Fruit fly (Drosophila melanogaster): ENCODE data around the gene CG13933.

CG13933 gene

DNA sequence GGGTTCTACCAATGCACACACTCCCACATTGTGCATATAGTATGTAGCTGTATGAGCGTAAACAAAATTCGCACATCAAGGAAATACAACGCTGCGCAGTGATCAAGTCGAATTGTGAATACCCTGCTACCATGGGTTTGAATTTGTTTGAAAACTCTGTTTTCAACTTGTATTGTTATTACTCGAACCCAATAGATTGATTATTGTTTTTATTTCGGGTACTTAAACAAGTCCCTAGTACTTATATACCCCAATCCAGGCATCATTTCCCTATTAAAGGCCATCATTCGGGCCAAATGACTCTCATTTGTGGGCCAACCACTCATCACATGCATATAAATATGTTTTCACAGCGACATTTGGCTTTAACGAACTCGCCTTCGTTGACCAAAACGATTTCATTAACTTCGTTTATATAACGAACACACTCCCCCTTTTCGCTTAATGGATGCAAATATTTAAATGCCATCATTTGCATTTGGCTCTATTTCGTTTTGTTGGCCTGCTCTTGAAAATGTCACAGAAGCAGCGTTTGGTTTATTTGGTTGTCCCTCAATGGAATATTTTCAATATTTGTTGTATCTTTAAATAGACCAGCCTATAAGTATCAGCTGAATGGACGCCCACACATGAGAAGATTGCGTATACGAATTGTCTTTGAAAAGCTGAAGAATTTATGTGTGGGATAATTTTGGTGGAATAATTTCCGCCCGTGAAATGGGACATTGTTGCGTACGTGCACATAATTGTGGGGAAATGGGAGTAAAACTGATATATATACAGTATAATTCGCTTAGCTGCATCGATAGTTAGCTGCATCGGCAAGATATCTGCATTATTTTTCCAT is 34.6 kb downstream of the CG13933 start (continued):
- TF ChIP-seq Hey (tag; optimal IDR thresholded peaks at IDR 0.05) = no peak
- no peak for TF ChIP-seq Fer1 (GFP tag; optimal IDR thresholded peaks at IDR 0.05)
- peak; percentile 40; the same call in 1 of the 2 replicates for TF ChIP-seq wor (GFP tag; IDR thresholded peaks at IDR 0.05)
- no peak for TF ChIP-seq Ada2b (GFP tag; IDR thresholded peaks at IDR 0.05)
- peak; percentile 6 for TF ChIP-seq eyg (GFP tag; optimal IDR thresholded peaks at IDR 0.05)
- TF ChIP-seq Ptx1 (GFP tag; IDR thresholded peaks at IDR 0.05) = peak; percentile 89
- TF ChIP-seq CG10321 (GFP tag; IDR thresholded peaks at IDR 0.05) = peak; percentile 34; the same call in 1 of the 2 replicates
- TF ChIP-seq ara (GFP tag; IDR thresholded peaks at IDR 0.05) = no peak
- TF ChIP-seq ranshi (GFP tag; IDR thresholded peaks at IDR 0.05) = 0 out of 2 replicates have a peak, but pooled peaks have one; percentile 11
- peak; percentile 51 for TF ChIP-seq shn (GFP tag; optimal IDR thresholded peaks at IDR 0.05)
- no peak for TF ChIP-seq CG10543 (GFP tag; optimal IDR thresholded peaks at IDR 0.05)
- peak; percentile 18 for TF ChIP-seq CG17829 (tag; optimal IDR thresholded peaks at IDR 0.05)
- TF ChIP-seq C15 (GFP tag; IDR thresholded peaks at IDR 0.05) = peak; percentile 42; the same call in 1 of the 3 replicates
- no peak for TF ChIP-seq Elba2 (GFP tag; optimal IDR thresholded peaks at IDR 0.05)
- no peak for TF ChIP-seq CG10147 (GFP tag; optimal IDR thresholded peaks at IDR 0.05)
- no peak for TF ChIP-seq D (optimal IDR thresholded peaks at IDR 0.05)
- no peak for TF ChIP-seq D (GFP tag; optimal IDR thresholded peaks at IDR 0.05)
- no peak for TF ChIP-seq gsb-n (tag; optimal IDR thresholded peaks at IDR 0.05)
- TF ChIP-seq toy (GFP tag; IDR thresholded peaks at IDR 0.05) = peak; percentile 43; the same call in 1 of the 2 replicates
- no peak for TF ChIP-seq CG6854 (GFP tag; optimal IDR thresholded peaks at IDR 0.05)
- peak; percentile 86 for TF ChIP-seq sens (GFP tag)
- TF ChIP-seq h (optimal IDR thresholded peaks at IDR 0.05) = no peak
- peak; percentile 73; the same call in 1 of the 2 replicates for TF ChIP-seq CG17328 (GFP tag; IDR thresholded peaks at IDR 0.05)
- TF ChIP-seq CG16863 (GFP tag; optimal IDR thresholded peaks at IDR 0.05) = peak; percentile 56
- peak; percentile 63 for TF ChIP-seq CG18619 (GFP tag; optimal IDR thresholded peaks at IDR 0.05)
- peak; percentile 41 for TF ChIP-seq CG9876 (GFP tag; optimal IDR thresholded peaks at IDR 0.05)
- TF ChIP-seq grn (GFP tag; optimal IDR thresholded peaks at IDR 0.05) = no peak
- no peak for TF ChIP-seq phol (tag; optimal IDR thresholded peaks at IDR 0.05)
- TF ChIP-seq CG10274 (GFP tag; optimal IDR thresholded peaks at IDR 0.05) = no peak
- TF ChIP-seq lmd (GFP tag; IDR thresholded peaks at IDR 0.05) = peak; percentile 84
- no peak for TF ChIP-seq CG14965 (GFP tag; optimal IDR thresholded peaks at IDR 0.05; ENCODE audit: borderline replicate concordance)
- TF ChIP-seq en (GFP tag; optimal IDR thresholded peaks at IDR 0.05) = peak; percentile 1
- TF ChIP-seq CG16779 (GFP tag; IDR thresholded peaks at IDR 0.05) = no peak
- no peak for TF ChIP-seq cad (GFP tag; optimal IDR thresholded peaks at IDR 0.05)
- TF ChIP-seq jigr1 (GFP tag; IDR thresholded peaks at IDR 0.05) = peak; percentile 47; the same call in 2 of the 3 replicates
- TF ChIP-seq CG15601 (tag; optimal IDR thresholded peaks at IDR 0.05) = no peak
- no peak for TF ChIP-seq hb (GFP tag; IDR thresholded peaks at IDR 0.05; ENCODE audit: partially characterized antibody)
- peak; percentile 62 for TF ChIP-seq CG10209 (GFP tag; optimal IDR thresholded peaks at IDR 0.05)
- TF ChIP-seq NC2β (GFP tag; optimal IDR thresholded peaks at IDR 0.05) = no peak
- no peak for TF ChIP-seq CG10959 (GFP tag; IDR thresholded peaks at IDR 0.05)
- peak; percentile 23 for TF ChIP-seq dm (GFP tag; optimal IDR thresholded peaks at IDR 0.05)
- no peak for TF ChIP-seq zen (tag; optimal IDR thresholded peaks at IDR 0.05)
- TF ChIP-seq Fer2 (tag; optimal IDR thresholded peaks at IDR 0.05) = no peak
- no peak for TF ChIP-seq sna (GFP tag; IDR thresholded peaks at IDR 0.05; ENCODE audit: partially characterized antibody)
- TF ChIP-seq E2f1 (GFP tag; IDR thresholded peaks at IDR 0.05) = peak; percentile 72
- TF ChIP-seq CG16813 (GFP tag; IDR thresholded peaks at IDR 0.05; ENCODE audit: partially characterized antibody) = no peak
- no peak for TF ChIP-seq CG10431 (GFP tag; optimal IDR thresholded peaks at IDR 0.05)
- no peak for TF ChIP-seq CG3995 (GFP tag; optimal IDR thresholded peaks at IDR 0.05)
- peak; percentile 35 for TF ChIP-seq CG2712 (tag; optimal IDR thresholded peaks at IDR 0.05)
- peak; percentile 63 for TF ChIP-seq CG9932 (GFP tag; IDR thresholded peaks at IDR 0.05)
